Worm (Caenorhabditis elegans) whole organism, mixed stage, embryonic: ENCODE data around the gene C17G10.13.

ENCODE experiments used
- ces-1 ChIP-seq: fragments of 150-350 bp; optimal IDR thresholded peaks from 2 replicates; lab custom pipeline; 2014; ENCODE audit warnings: missing biosample characterization, missing genetic modification reagents, missing genetic modification characterization
- elt-1 ChIP-seq: sonication (generic microtip); optimal IDR thresholded peaks from 2 replicates; lab custom pipeline; 2017; ENCODE audit warnings: missing genetic modification characterization, mild to moderate bottlenecking, missing compliant biosample characterization, antibody characterized with exemption, moderate library complexity, borderline replicate concordance; ENCODE audit not compliant: insufficient read depth
- elt-3 ChIP-seq: fragments of 150-350 bp; optimal IDR thresholded peaks from 2 replicates; lab custom pipeline; 2014; ENCODE audit warnings: missing biosample characterization, missing genetic modification characterization
- lin-13 ChIP-seq: fragments of 150-350 bp; optimal IDR thresholded peaks from 2 replicates; lab custom pipeline; 2014; ENCODE audit warnings: missing biosample characterization, missing genetic modification characterization
- lsy-2 ChIP-seq: fragments of 150-350 bp; optimal IDR thresholded peaks from 2 replicates; lab custom pipeline; 2014; ENCODE audit warnings: missing biosample characterization, missing genetic modification characterization
- unc-62 ChIP-seq: fragments of 150-350 bp; optimal IDR thresholded peaks from 2 replicates; lab custom pipeline; 2014; ENCODE audit warnings: missing biosample characterization, missing genetic modification reagents, missing genetic modification characterization
- zip-8 ChIP-seq: fragments of 150-350 bp; optimal IDR thresholded peaks from 2 replicates; lab custom pipeline; 2014; ENCODE audit warnings: missing biosample characterization, missing genetic modification characterization
- ztf-11 ChIP-seq: fragments of 150-350 bp; optimal IDR thresholded peaks from 2 replicates; lab custom pipeline; 2014; ENCODE audit warnings: missing biosample characterization, missing genetic modification characterization

ce11 chrII:5589690-5590089 lies at the start of gene C17G10.13:
- TF ChIP-seq elt-1 (tag; lab: Kevin White, UChicago), result no peak
- TF ChIP-seq lin-13 (tag; lab: Kevin White, UChicago), result no peak
- no peak for TF ChIP-seq zip-8
- TF ChIP-seq elt-3 (tag; lab: Kevin White, UChicago), result no peak
- no peak for TF ChIP-seq unc-62 (GFP tag; lab: Kevin White, UChicago)
- no peak for TF ChIP-seq lsy-2 (tag; lab: Kevin White, UChicago)
- no peak for TF ChIP-seq ztf-11 (tag; lab: Kevin White, UChicago)
- TF ChIP-seq ces-1 (GFP tag; lab: Kevin White, UChicago), result no peak
